Fruit fly (Drosophila melanogaster) whole organism: ENCODE data around the gene CG32369.

Experiments
- CG8478 ChIP-seq: fragments of >200 bp; optimal IDR thresholded peaks from 2 replicates; lab custom pipeline; 2018; ENCODE audit warnings: inconsistent platforms
- EcR ChIP-seq, 2 experiments: fragments of >200 bp; optimal IDR thresholded peaks; 2 replicates each; lab custom pipeline; 2017; ENCODE audit warnings: missing biosample characterization in 2 of 2, missing genetic modification characterization in 2 of 2, missing genetic modification reagents in 2 of 2
- psq ChIP-seq: fragments of >200 bp; optimal IDR thresholded peaks from 2 replicates; lab custom pipeline; 2017
- usp ChIP-seq: fragments of >200 bp; optimal IDR thresholded peaks from 2 replicates; lab custom pipeline; 2017; ENCODE audit warnings: missing biosample characterization, missing genetic modification characterization, mixed read lengths

DNA sequence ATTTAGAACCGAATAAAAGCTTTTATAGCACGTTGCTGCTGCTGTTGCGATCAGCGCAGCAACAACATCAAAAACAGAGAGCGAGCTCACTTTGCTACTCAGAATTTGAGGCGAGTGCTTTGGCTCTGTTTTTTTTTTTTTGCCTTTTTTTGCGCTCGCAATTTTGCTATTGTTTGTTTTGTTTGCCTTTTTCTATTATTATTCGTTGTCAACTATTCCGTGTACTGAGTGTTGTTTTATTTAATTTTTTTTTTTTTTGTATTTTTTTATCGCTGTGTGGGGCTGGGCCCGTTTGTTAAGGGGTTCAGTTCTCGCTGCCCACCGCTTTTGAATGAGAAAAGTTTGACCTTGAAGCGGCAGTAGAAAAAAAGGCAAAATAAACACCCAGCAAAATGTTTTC lies 17.1 kb upstream of the CG32369 start:
- no peak for TF ChIP-seq usp (GFP tag; lab: Kevin White, UChicago)
- TF ChIP-seq psq, result no peak
- TF ChIP-seq EcR (GFP tag; optimal IDR thresholded peaks at IDR 0.05; lab: Kevin White, UChicago), result no peak
- no peak for TF ChIP-seq CG8478
